Worm (Caenorhabditis elegans) whole organism, L4/young adult: ENCODE results near the gene F28G4.2.

Experiments
- W03F9.2 ChIP-seq: fragments of 150-350 bp; optimal IDR thresholded peaks from 2 replicates; lab custom pipeline; 2014; ENCODE audit warnings: missing biosample characterization, missing genetic modification characterization
- dao-5 ChIP-seq: sonication (generic microtip); optimal IDR thresholded peaks from 2 replicates; lab custom pipeline; 2016; ENCODE audit warnings: missing genotype, missing genetic modification characterization, moderate library complexity, missing compliant biosample characterization
- him-1 ChIP-seq: sonication (generic microtip); optimal IDR thresholded peaks from 2 replicates; lab custom pipeline; 2016; ENCODE audit warnings: missing genotype, missing genetic modification reagents, missing genetic modification characterization, missing compliant biosample characterization

DNA sequence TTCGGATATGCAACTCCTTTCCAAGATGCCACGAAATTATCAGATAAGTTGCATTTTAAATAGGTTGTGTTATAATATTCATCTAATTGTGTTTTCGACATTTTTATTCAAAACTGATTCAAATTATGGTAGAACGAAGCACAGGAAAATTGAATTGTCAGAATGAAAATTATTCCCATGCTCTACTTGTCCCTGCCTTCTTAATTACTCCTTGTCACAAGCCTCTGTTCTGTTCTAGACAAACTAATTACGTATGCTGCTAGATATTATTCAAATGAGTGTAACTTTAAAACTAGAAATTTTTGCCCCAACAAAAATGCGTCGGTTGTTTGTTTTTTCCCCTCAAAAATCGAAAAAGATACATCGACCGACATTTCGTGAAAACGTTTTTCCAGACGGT is 38.0 kb downstream of the F28G4.2 start, which contains the start of gene srh-104:
- TF ChIP-seq dao-5 (tag; lab: Kevin White, UChicago) (no peak), him-1 (tag; lab: Kevin White, UChicago) (no peak), W03F9.2 (tag; lab: Kevin White, UChicago) (no peak)
